Worm (Caenorhabditis elegans): ENCODE data around the gene ram-5.
A peak's percentile ranks its signal among the peaks of the same experiment; 100 is the strongest.

The ram-5 gene

ce11 chrX:14562286-14563086 is 12.5 kb downstream of the ram-5 start:
- TF ChIP-seq daf-12 (tag; optimal IDR thresholded peaks at IDR 0.05), result no peak
- TF ChIP-seq mdl-1 (tag; optimal IDR thresholded peaks at IDR 0.05), result no peak
- peak; percentile 55 for TF ChIP-seq elt-2 (tag; optimal IDR thresholded peaks at IDR 0.05)
- peak; percentile 85 for TF ChIP-seq nhr-43 (tag; optimal IDR thresholded peaks at IDR 0.05; ENCODE audit: poor library complexity, severe bottlenecking)
- TF ChIP-seq elt-3 (tag; optimal IDR thresholded peaks at IDR 0.05), result peak in 2 of 3 experiments; percentile 41 to 79
- no peak for TF ChIP-seq sea-2 (GFP tag; optimal IDR thresholded peaks at IDR 0.05)
- TF ChIP-seq fkh-10 (GFP tag; optimal IDR thresholded peaks at IDR 0.05), result peak; percentile 92
- peak; percentile 19 for TF ChIP-seq pqm-1 (tag; optimal IDR thresholded peaks at IDR 0.05)
- no peak for TF ChIP-seq eor-1 (tag; optimal IDR thresholded peaks at IDR 0.05)
- peak; percentile 73 for TF ChIP-seq jun-1 (tag; optimal IDR thresholded peaks at IDR 0.05)
- TF ChIP-seq nhr-11 (tag; optimal IDR thresholded peaks at IDR 0.05), result peak; percentile 93
- TF ChIP-seq fkh-2 (tag; optimal IDR thresholded peaks at IDR 0.05), result no peak
- peak; percentile 6 for TF ChIP-seq nhr-23 (tag; optimal IDR thresholded peaks at IDR 0.05)
- peak; percentile 70 for TF ChIP-seq elt-1 (tag; optimal IDR thresholded peaks at IDR 0.05)
- TF ChIP-seq nfya-1 (tag; optimal IDR thresholded peaks at IDR 0.05; ENCODE audit: insufficient read depth), result peak; percentile 63

ce11 chrX:14563818-14564217 is 13.9 kb downstream of the ram-5 start:
- no peak for TF ChIP-seq eor-1 (tag; optimal IDR thresholded peaks at IDR 0.05)
- TF ChIP-seq pha-4 (tag; optimal IDR thresholded peaks at IDR 0.05), result peak; percentile 8
- TF ChIP-seq snpc-4 (tag; optimal IDR thresholded peaks at IDR 0.05), result no peak
- no peak for TF ChIP-seq pqm-1 (tag; optimal IDR thresholded peaks at IDR 0.05)
- TF ChIP-seq nhr-25 (tag; optimal IDR thresholded peaks at IDR 0.05), result peak; percentile 1

DNA sequence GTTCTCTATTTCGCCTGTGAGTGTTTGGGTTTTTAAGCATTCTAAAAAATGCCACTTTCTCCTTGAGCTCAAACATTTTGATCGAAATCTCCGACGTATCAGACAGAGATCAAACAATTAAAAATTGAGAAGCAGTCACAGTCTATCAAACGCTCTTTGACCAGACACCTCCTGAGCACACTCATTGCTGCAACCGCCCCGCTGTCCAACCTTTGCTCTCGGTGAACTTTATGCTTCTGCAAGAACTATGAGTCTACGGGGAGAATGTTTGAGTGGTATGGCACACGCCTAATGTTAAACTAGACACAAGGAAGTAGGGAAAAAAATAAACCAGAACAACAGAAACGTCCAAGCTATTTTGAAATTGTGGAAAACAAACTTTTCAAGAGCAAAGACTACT is 15.3 kb downstream of the ram-5 start:
- peak; percentile 9 for TF ChIP-seq lin-39 (tag; optimal IDR thresholded peaks at IDR 0.05)
- TF ChIP-seq daf-12 (tag; optimal IDR thresholded peaks at IDR 0.05), result no peak

ce11 chrX:14566047-14566446 is 16.1 kb downstream of the ram-5 start:
- TF ChIP-seq egl-5 (tag; optimal IDR thresholded peaks at IDR 0.05), result peak; percentile 16
- peak; percentile 6 for TF ChIP-seq nhr-23 (tag; optimal IDR thresholded peaks at IDR 0.05)
- TF ChIP-seq unc-62 (GFP tag; optimal IDR thresholded peaks at IDR 0.05), result no peak

ce11 chrX:14568258-14568763 is 18.4 kb downstream of the ram-5 start:
- no peak for TF ChIP-seq lin-39 (tag; optimal IDR thresholded peaks at IDR 0.05)
- peak; percentile 9 for TF ChIP-seq elt-2 (tag; optimal IDR thresholded peaks at IDR 0.05)
- no peak for TF ChIP-seq snpc-4 (tag; optimal IDR thresholded peaks at IDR 0.05)
- TF ChIP-seq nhr-11 (tag; optimal IDR thresholded peaks at IDR 0.05), result no peak
- no peak for TF ChIP-seq nhr-12 (tag; optimal IDR thresholded peaks at IDR 0.05)
- TF ChIP-seq nhr-25 (tag; optimal IDR thresholded peaks at IDR 0.05), result peak; percentile 13
- no peak for TF ChIP-seq tbx-2 (tag; optimal IDR thresholded peaks at IDR 0.05)
- TF ChIP-seq nhr-76 (tag; optimal IDR thresholded peaks at IDR 0.05), result no peak
- TF ChIP-seq skn-1 (tag; optimal IDR thresholded peaks at IDR 0.05), result no peak
- no peak for TF ChIP-seq lin-15B (tag; optimal IDR thresholded peaks at IDR 0.05)
- TF ChIP-seq ceh-28 (tag; optimal IDR thresholded peaks at IDR 0.05), result no peak
- TF ChIP-seq ceh-82 (tag; optimal IDR thresholded peaks at IDR 0.05), result no peak
- no peak for TF ChIP-seq ztf-11 (tag; optimal IDR thresholded peaks at IDR 0.05)
- TF ChIP-seq daf-12 (tag; optimal IDR thresholded peaks at IDR 0.05), result no peak
- TF ChIP-seq unc-39 (tag; optimal IDR thresholded peaks at IDR 0.05), result no peak
- no peak for TF ChIP-seq fkh-2 (tag; optimal IDR thresholded peaks at IDR 0.05)
- no peak for TF ChIP-seq nhr-23 (tag; optimal IDR thresholded peaks at IDR 0.05)
- TF ChIP-seq zag-1 (tag; optimal IDR thresholded peaks at IDR 0.05), result no peak
- TF ChIP-seq R02D3.7 (tag; optimal IDR thresholded peaks at IDR 0.05), result no peak
- no peak for TF ChIP-seq unc-62 (GFP tag; optimal IDR thresholded peaks at IDR 0.05)
- TF ChIP-seq ceh-9 (tag; optimal IDR thresholded peaks at IDR 0.05), result no peak
- peak; percentile 65 for TF ChIP-seq pqm-1 (tag; optimal IDR thresholded peaks at IDR 0.05)
